Worm (Caenorhabditis elegans): Measurements from ENCODE around the gene nas-16.
"Not testable (repeated sequence)": the region's sequence is repeated elsewhere in the genome, so short reads cannot be mapped to it uniquely, and the experiment has no call there.

Gene nas-16

ce11 chrV:11385060-11385459, 7.1 kb upstream of the nas-16 start, which contains the start of gene col-154:
Gene col-154, plus strand, starts transcription at chrV:11385360.
- TF ChIP-seq him-1 (tag; optimal IDR thresholded peaks at IDR 0.05) (no peak), dao-5 (tag; optimal IDR thresholded peaks at IDR 0.05) (no peak), W03F9.2 (tag; optimal IDR thresholded peaks at IDR 0.05) (no peak)

- TF ChIP-seq dao-5 (tag; optimal IDR thresholded peaks at IDR 0.05): no peak
Observed at ce11 chrV:11386428-11386827, 5.7 kb upstream of the nas-16 start, which contains the start of gene F55C10.4. Gene F55C10.4, plus strand, starts transcription at chrV:11386728.

- TF ChIP-seq dao-5 (tag; optimal IDR thresholded peaks at IDR 0.05) (no peak), W03F9.2 (tag; optimal IDR thresholded peaks at IDR 0.05) (no peak), him-1 (tag; optimal IDR thresholded peaks at IDR 0.05) (no peak)
Observed at ce11 chrV:11389776-11390175, 2.3 kb upstream of the nas-16 start, which contains the start of gene col-155. Gene col-155, minus strand, starts transcription at chrV:11389876.

ce11 chrV:11390394-11390793, 1.7 kb upstream of the nas-16 start, which contains the start of the genes K03B8.11 and K03B8.14:
Gene K03B8.11, minus strand, starts transcription at chrV:11390494.
Gene K03B8.14, plus strand, starts transcription at chrV:11390503.
- TF ChIP-seq W03F9.2 (tag; optimal IDR thresholded peaks at IDR 0.05) (no peak), dao-5 (tag; optimal IDR thresholded peaks at IDR 0.05) (no peak), him-1 (tag; optimal IDR thresholded peaks at IDR 0.05) (no peak)

ce11 chrV:11395024-11395423, 2.9 kb downstream of the nas-16 start, which contains the start of gene K03B8.4:
Gene K03B8.4, minus strand, starts transcription at chrV:11395124.
- not testable (repeated sequence) for TF ChIP-seq dao-5, him-1, W03F9.2 (tag; optimal IDR thresholded peaks at IDR 0.05)

- not testable (repeated sequence) for TF ChIP-seq dao-5, W03F9.2, him-1 (tag; optimal IDR thresholded peaks at IDR 0.05)
Observed at ce11 chrV:11396134-11396533, 4.0 kb downstream of the nas-16 start, which contains the start of gene nas-18. Gene nas-18, plus strand, starts transcription at chrV:11396434.

ce11 chrV:11398616-11399015, 6.5 kb downstream of the nas-16 start, which contains the start of gene nas-17:
Gene nas-17, plus strand, starts transcription at chrV:11398916.
- TF ChIP-seq W03F9.2 (tag; optimal IDR thresholded peaks at IDR 0.05): no peak
- no peak for TF ChIP-seq him-1 (tag; optimal IDR thresholded peaks at IDR 0.05)
- no peak for TF ChIP-seq dao-5 (tag; optimal IDR thresholded peaks at IDR 0.05)

- TF ChIP-seq W03F9.2 (tag; optimal IDR thresholded peaks at IDR 0.05) (no peak), him-1 (tag; optimal IDR thresholded peaks at IDR 0.05) (no peak), dao-5 (tag; optimal IDR thresholded peaks at IDR 0.05) (no peak)
Observed at ce11 chrV:11402610-11403009, 10.5 kb downstream of the nas-16 start, which contains the start of gene nas-19. Gene nas-19, minus strand, starts transcription at chrV:11402710.

ce11 chrV:11403059-11403458, 10.9 kb downstream of the nas-16 start:
- TF ChIP-seq W03F9.2 (tag; optimal IDR thresholded peaks at IDR 0.05): no peak
- no peak for TF ChIP-seq dao-5 (tag; optimal IDR thresholded peaks at IDR 0.05)
- no peak for TF ChIP-seq him-1 (tag; optimal IDR thresholded peaks at IDR 0.05)

ce11 chrV:11403702-11404101, 11.6 kb downstream of the nas-16 start:
- no peak for TF ChIP-seq dao-5 (tag; optimal IDR thresholded peaks at IDR 0.05)
- TF ChIP-seq him-1 (tag; optimal IDR thresholded peaks at IDR 0.05): no peak
- no peak for TF ChIP-seq W03F9.2 (tag; optimal IDR thresholded peaks at IDR 0.05)

- TF ChIP-seq W03F9.2 (tag; optimal IDR thresholded peaks at IDR 0.05): no peak
- no peak for TF ChIP-seq dao-5 (tag; optimal IDR thresholded peaks at IDR 0.05)
- TF ChIP-seq him-1 (tag; optimal IDR thresholded peaks at IDR 0.05): no peak
Observed at ce11 chrV:11407251-11407650, 15.1 kb downstream of the nas-16 start, which contains the start of gene K03B8.6. Gene K03B8.6, plus strand, starts transcription at chrV:11407584.

- TF ChIP-seq him-1 (tag; optimal IDR thresholded peaks at IDR 0.05): no peak
- no peak for TF ChIP-seq W03F9.2 (tag; optimal IDR thresholded peaks at IDR 0.05)
- no peak for TF ChIP-seq dao-5 (tag; optimal IDR thresholded peaks at IDR 0.05)
Observed at ce11 chrV:11410902-11411561, 18.9 kb downstream of the nas-16 start, which contains the start of the genes K03B8.8 and grl-3. Gene K03B8.8, minus strand, starts transcription at chrV:11411002. Gene grl-3, plus strand, starts transcription at chrV:11411511.

ce11 chrV:11412125-11412524, 20.0 kb downstream of the nas-16 start:
- TF ChIP-seq dao-5 (tag; optimal IDR thresholded peaks at IDR 0.05): no peak
- TF ChIP-seq him-1 (tag; optimal IDR thresholded peaks at IDR 0.05): no peak

- TF ChIP-seq W03F9.2 (tag; optimal IDR thresholded peaks at IDR 0.05) (no peak), dao-5 (tag; optimal IDR thresholded peaks at IDR 0.05) (no peak), him-1 (tag; optimal IDR thresholded peaks at IDR 0.05) (no peak)
Observed at ce11 chrV:11415059-11415458, 22.9 kb downstream of the nas-16 start, which contains the start of gene deg-3. Gene deg-3, minus strand, starts transcription at chrV:11415159.
